Worm (Caenorhabditis elegans) whole organism, L3 larva: ENCODE results near the gene R04A9.7.

Experiments used
- R02D3.7 ChIP-seq: fragments of 150-350 bp; optimal IDR thresholded peaks from 2 replicates; lab custom pipeline; 2014; ENCODE audit warnings: missing biosample characterization, missing genetic modification characterization
- aly-2 ChIP-seq: fragments of 150-350 bp; optimal IDR thresholded peaks from 2 replicates; lab custom pipeline; 2014; ENCODE audit warnings: missing biosample characterization, missing genetic modification characterization
- ceh-82 ChIP-seq: fragments of 150-350 bp; optimal IDR thresholded peaks from 2 replicates; lab custom pipeline; 2014; ENCODE audit warnings: missing biosample characterization, missing genetic modification characterization
- ceh-9 ChIP-seq: sonication (generic microtip); optimal IDR thresholded peaks from 2 replicates; lab custom pipeline; 2018; ENCODE audit warnings: missing biosample characterization, missing genetic modification characterization
- elt-3 ChIP-seq, 3 experiments: fragments of 150-350 bp in 1 of 3; sonication (generic microtip) in 2 of 3; optimal IDR thresholded peaks; 2 replicates in 2 of 3; 4 replicates in 1 of 3; lab custom pipeline; 2014 to 2017; ENCODE audit warnings: missing biosample characterization in 3 of 3, missing genetic modification characterization in 3 of 3
- mdl-1 ChIP-seq: fragments of 150-350 bp; optimal IDR thresholded peaks from 2 replicates; lab custom pipeline; 2014; ENCODE audit warnings: missing biosample characterization, missing genetic modification characterization
- nhr-11 ChIP-seq: fragments of 150-350 bp; optimal IDR thresholded peaks from 2 replicates; lab custom pipeline; 2014; ENCODE audit warnings: missing biosample characterization, missing genetic modification characterization
- pha-4 ChIP-seq: fragments of 150-350 bp; optimal IDR thresholded peaks from 2 replicates; lab custom pipeline; 2014; ENCODE audit warnings: missing biosample characterization, missing genetic modification reagents, missing genetic modification characterization
- pqm-1 ChIP-seq: fragments of 150-350 bp; optimal IDR thresholded peaks from 2 replicates; lab custom pipeline; 2017; ENCODE audit warnings: missing biosample characterization, missing genetic modification characterization, inconsistent platforms
- sea-2 ChIP-seq: fragments of 150-350 bp; sonication (generic microtip); optimal IDR thresholded peaks from 4 replicates; lab custom pipeline; 2014; ENCODE audit warnings: missing biosample characterization, missing genetic modification reagents, missing genetic modification characterization
- unc-39 ChIP-seq: sonication (generic microtip); optimal IDR thresholded peaks from 4 replicates; lab custom pipeline; 2017; ENCODE audit warnings: missing biosample characterization, missing genetic modification characterization
- unc-62 ChIP-seq: fragments of 150-350 bp; sonication (generic microtip); optimal IDR thresholded peaks from 4 replicates; lab custom pipeline; 2014; ENCODE audit warnings: missing biosample characterization, missing genetic modification reagents, missing genetic modification characterization

- no peak for TF ChIP-seq unc-39
- no peak for TF ChIP-seq unc-62 (GFP tag; lab: Kevin White, UChicago)
- no peak for TF ChIP-seq ceh-82 (tag; lab: Kevin White, UChicago)
- TF ChIP-seq sea-2 (GFP tag; lab: Kevin White, UChicago) = no peak
- TF ChIP-seq R02D3.7 (tag; lab: Kevin White, UChicago) = no peak
- no peak for TF ChIP-seq aly-2 (tag; lab: Kevin White, UChicago)
- TF ChIP-seq nhr-11 (tag; lab: Kevin White, UChicago) = no peak
- TF ChIP-seq ceh-9 (tag; lab: Kevin White, UChicago) = no peak
- TF ChIP-seq elt-3 (tag; optimal IDR thresholded peaks at IDR 0.05; lab: Kevin White, UChicago) = no peak
- no peak for TF ChIP-seq pqm-1 (tag; lab: Kevin White, UChicago)
- no peak for TF ChIP-seq pha-4
- no peak for TF ChIP-seq mdl-1 (tag; lab: Kevin White, UChicago)
Measured at ce11 chrX:388728-389127, 6.0 kb downstream of the R04A9.7 start, which contains the start of gene ceh-93.
